Fruit fly (Drosophila melanogaster): ENCODE results near the gene CG10383.

- TF ChIP-seq gl (tag; optimal IDR thresholded peaks at IDR 0.05) (no peak), Pif1A (GFP tag; optimal IDR thresholded peaks at IDR 0.05) (no peak), rn (GFP tag; IDR thresholded peaks at IDR 0.05) (no peak), CG15710 (tag; optimal IDR thresholded peaks at IDR 0.05) (no peak), D1 (tag; optimal IDR thresholded peaks at IDR 0.05) (no peak), CG8301 (tag; optimal IDR thresholded peaks at IDR 0.05) (no peak), CG4496 (GFP tag; IDR thresholded peaks at IDR 0.05) (no peak), EcR (GFP tag; optimal IDR thresholded peaks at IDR 0.05) (no peak), fd96Ca (GFP tag; IDR thresholded peaks at IDR 0.05) (no peak), CG34367 (tag; optimal IDR thresholded peaks at IDR 0.05) (no peak)
Observed at dm6 chr2L:18671146-18671545, 24.3 kb downstream of the CG10383 start, which contains the start of gene CG43338.

Measured in whole organism, pupa.